Fruit fly (Drosophila melanogaster): ENCODE data around the gene Traf6.

The Traf6 gene

DNA sequence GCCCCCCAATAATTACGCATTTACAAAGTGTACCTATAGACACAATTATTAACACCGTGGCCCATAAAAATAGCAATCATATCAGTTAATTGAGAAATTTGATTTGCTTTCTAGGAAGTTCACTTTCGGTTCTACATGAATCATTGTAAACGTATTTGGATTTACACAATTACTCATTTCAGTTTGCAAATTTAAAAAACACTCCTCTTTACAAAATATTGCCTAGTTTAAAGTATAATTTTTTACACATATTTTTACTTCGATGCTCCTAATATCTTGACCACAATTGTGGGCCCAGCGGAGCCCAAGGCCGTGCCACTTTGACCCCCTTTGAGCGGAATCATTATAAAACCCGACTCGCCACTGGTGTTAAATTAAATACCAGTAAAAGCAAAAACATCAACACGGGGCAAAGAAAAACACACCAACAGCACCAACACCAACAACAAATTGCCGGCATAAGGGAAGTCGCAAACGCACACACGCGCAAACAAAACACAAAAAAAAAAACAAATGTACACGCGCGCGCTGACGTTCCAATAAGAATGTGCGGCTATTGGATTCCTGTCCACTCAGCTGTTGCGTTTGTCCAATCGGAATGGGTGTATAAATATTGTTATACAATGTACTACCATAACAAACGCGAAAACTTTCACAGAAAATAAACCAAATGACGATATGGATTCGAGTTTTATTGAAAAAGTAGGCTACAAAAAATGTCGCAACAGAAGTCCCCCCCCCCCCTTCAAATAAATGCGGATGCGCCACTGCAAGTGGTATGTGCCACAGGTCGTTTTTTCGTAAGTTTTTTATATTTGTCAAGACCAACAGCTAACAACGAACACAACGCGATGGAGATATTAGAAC is 42.5 kb downstream of the Traf6 start (continued):
- no peak for TF ChIP-seq Mad (GFP tag; optimal IDR thresholded peaks at IDR 0.05)
- no peak for TF ChIP-seq CG3407 (GFP tag; optimal IDR thresholded peaks at IDR 0.05)
- TF ChIP-seq ab (GFP tag; optimal IDR thresholded peaks at IDR 0.05): no peak
- TF ChIP-seq sc (optimal IDR thresholded peaks at IDR 0.05): no peak
- no peak for TF ChIP-seq sc (GFP tag; optimal IDR thresholded peaks at IDR 0.05)
- peak; percentile 48 for TF ChIP-seq Bteb2 (GFP tag; optimal IDR thresholded peaks at IDR 0.05)
- peak; percentile 28 for TF ChIP-seq az2 (GFP tag; optimal IDR thresholded peaks at IDR 0.05)
- no peak for TF ChIP-seq Pdp1 (GFP tag; optimal IDR thresholded peaks at IDR 0.05)
- TF ChIP-seq sug (tag; optimal IDR thresholded peaks at IDR 0.05): peak; percentile 75
- no peak for TF ChIP-seq CG10462 (GFP tag; optimal IDR thresholded peaks at IDR 0.05)
- TF ChIP-seq br (optimal IDR thresholded peaks at IDR 0.05): no peak
- no peak for TF ChIP-seq CG15073 (GFP tag; optimal IDR thresholded peaks at IDR 0.05)
- no peak for TF ChIP-seq CG7357 (GFP tag; IDR thresholded peaks at IDR 0.05)
- peak; percentile 86 for TF ChIP-seq CG3281 (GFP tag; optimal IDR thresholded peaks at IDR 0.05)
- no peak for TF ChIP-seq dmrt11E (tag; optimal IDR thresholded peaks at IDR 0.05)
- no peak for TF ChIP-seq sens-2 (GFP tag; IDR thresholded peaks at IDR 0.05)
- peak; percentile 28 to 32 for TF ChIP-seq chif (GFP tag; optimal IDR thresholded peaks at IDR 0.05)
- TF ChIP-seq salm (tag; optimal IDR thresholded peaks at IDR 0.05): peak; percentile 12
- TF ChIP-seq so (GFP tag; IDR thresholded peaks at IDR 0.05): peak; percentile 75
- TF ChIP-seq aop (GFP tag; IDR thresholded peaks at IDR 0.05): no peak
- peak; percentile 39 for TF ChIP-seq Ssrp (tag; optimal IDR thresholded peaks at IDR 0.05)
- TF ChIP-seq Dll (GFP tag; IDR thresholded peaks at IDR 0.05; ENCODE audit: partially characterized antibody): no peak
- no peak for TF ChIP-seq Dip2 (GFP tag; IDR thresholded peaks at IDR 0.05)
- no peak for TF ChIP-seq CG4820 (GFP tag; optimal IDR thresholded peaks at IDR 0.05)
- TF ChIP-seq D19A (tag; optimal IDR thresholded peaks at IDR 0.05): peak; percentile 47
- TF ChIP-seq zfh1 (GFP tag; IDR thresholded peaks at IDR 0.05): peak; percentile 50; the same call in 1 of the 3 replicates
- TF ChIP-seq ase (GFP tag; IDR thresholded peaks at IDR 0.05): no peak
- no peak for TF ChIP-seq unc-4 (GFP tag; IDR thresholded peaks at IDR 0.05; ENCODE audit: partially characterized antibody)
- TF ChIP-seq corto (GFP tag; optimal IDR thresholded peaks at IDR 0.05): no peak
- peak; percentile 50 for TF ChIP-seq zfh2 (GFP tag; optimal IDR thresholded peaks at IDR 0.05)
- no peak for TF ChIP-seq rib (GFP tag; IDR thresholded peaks at IDR 0.05)
- no peak for TF ChIP-seq wdn (GFP tag; IDR thresholded peaks at IDR 0.05)
- peak; percentile 62 for TF ChIP-seq CG17359 (tag; optimal IDR thresholded peaks at IDR 0.05)
- TF ChIP-seq chm (GFP tag; IDR thresholded peaks at IDR 0.05): peak; percentile 24; the same call in 1 of the 2 replicates
- no peak for TF ChIP-seq vnd (GFP tag; IDR thresholded peaks at IDR 0.05; ENCODE audit: partially characterized antibody)
- TF ChIP-seq CG31388 (GFP tag; optimal IDR thresholded peaks at IDR 0.05): peak; percentile 13
- TF ChIP-seq shn (GFP tag; optimal IDR thresholded peaks at IDR 0.05): no peak
- no peak for TF ChIP-seq CG3065 (GFP tag; optimal IDR thresholded peaks at IDR 0.05)
- peak; percentile 47 for TF ChIP-seq Mes4 (GFP tag; optimal IDR thresholded peaks at IDR 0.05)
- peak; percentile 46; the same call in 1 of the 2 replicates for TF ChIP-seq HLH3B (GFP tag; IDR thresholded peaks at IDR 0.05)
- TF ChIP-seq CG9797 (GFP tag; optimal IDR thresholded peaks at IDR 0.05): no peak
- peak; percentile 59 for TF ChIP-seq CG2116 (GFP tag; optimal IDR thresholded peaks at IDR 0.05)
- TF ChIP-seq Asciz (GFP tag; optimal IDR thresholded peaks at IDR 0.05): peak; percentile 53
- no peak for TF ChIP-seq CG5245 (GFP tag; optimal IDR thresholded peaks at IDR 0.05)
- peak; percentile 31; the same call in 1 of the 2 replicates for TF ChIP-seq CG4360 (GFP tag; IDR thresholded peaks at IDR 0.05)
- peak; percentile 6 for TF ChIP-seq maf-S (GFP tag; optimal IDR thresholded peaks at IDR 0.05)
- TF ChIP-seq Sry-δ (GFP tag; optimal IDR thresholded peaks at IDR 0.05): peak; percentile 3
- TF ChIP-seq lov (optimal IDR thresholded peaks at IDR 0.05): no peak
- no peak for TF ChIP-seq lov (GFP tag; IDR thresholded peaks at IDR 0.05)
- TF ChIP-seq CG2120 (GFP tag; optimal IDR thresholded peaks at IDR 0.05): peak; percentile 83
- peak; percentile 29 for TF ChIP-seq mirr (GFP tag; optimal IDR thresholded peaks at IDR 0.05)

Measured in whole organism, embryonic.